Worm (Caenorhabditis elegans) whole organism, L4 larva: ENCODE measurements around the gene K08F4.12.

Experiments used
- F49E8.2 ChIP-seq: sonication (generic microtip); optimal IDR thresholded peaks from 2 replicates; lab custom pipeline; 2016; ENCODE audit warnings: missing compliant biosample characterization, mild to moderate bottlenecking, missing genetic modification characterization, borderline replicate concordance
- Y105C5A.15 ChIP-seq: fragments of 200-800 bp; sonication (Bioruptor generic); IDR thresholded peaks from 2 replicates; pipeline ENCODE4 v1.3.6; 2022; ENCODE audit warnings: missing genetic modification characterization, missing compliant biosample characterization
- aha-1 ChIP-seq: fragments of 150-350 bp; peaks from one replicate; lab custom pipeline; 2014; ENCODE audit warnings: missing biosample characterization, missing genetic modification characterization
- ceh-28 ChIP-seq: fragments of 150-350 bp; optimal IDR thresholded peaks from 2 replicates; lab custom pipeline; 2014; ENCODE audit warnings: missing biosample characterization, missing genetic modification reagents, missing genetic modification characterization
- ceh-32 ChIP-seq: sonication (generic microtip); optimal IDR thresholded peaks from 2 replicates; lab custom pipeline; 2016; ENCODE audit warnings: mild to moderate bottlenecking, missing genetic modification characterization, missing compliant biosample characterization; ENCODE audit not compliant: poor library complexity
- ceh-62 ChIP-seq: sonication (generic microtip); optimal IDR thresholded peaks from 2 replicates; lab custom pipeline; 2017; ENCODE audit warnings: missing biosample characterization, missing genetic modification characterization
- cey-2 ChIP-seq: sonication (generic microtip); optimal IDR thresholded peaks from 3 replicates; lab custom pipeline; 2017; ENCODE audit warnings: missing genetic modification characterization, mild to moderate bottlenecking, missing compliant biosample characterization, antibody characterized with exemption, borderline replicate concordance; ENCODE audit not compliant: insufficient read depth
- daf-16 ChIP-seq, 3 experiments: sonication (generic microtip); optimal IDR thresholded peaks; 2 replicates each; lab custom pipeline; 2016 to 2017; ENCODE audit warnings: missing genetic modification characterization in 3 of 3, missing genetic modification reagents in 3 of 3, mild to moderate bottlenecking in 2 of 3, missing compliant biosample characterization in 2 of 3, missing biosample characterization in 1 of 3, moderate library complexity in 1 of 3
- daf-19 ChIP-seq: fragments of 200-800 bp; sonication (Bioruptor generic); conservative IDR thresholded peaks from 2 replicates; pipeline ENCODE4 v1.3.6; 2022; ENCODE audit warnings: missing genetic modification characterization, missing compliant biosample characterization
- dmd-6 ChIP-seq: fragments of 200-800 bp; sonication (Bioruptor generic); IDR thresholded peaks from 2 replicates; pipeline ENCODE4 v1.3.6; 2022; ENCODE audit warnings: missing genetic modification reagents, missing genetic modification characterization, missing compliant biosample characterization
- dmd-9 ChIP-seq: fragments of 200-800 bp; sonication (Bioruptor generic); IDR thresholded peaks from 2 replicates; pipeline ENCODE4 v1.3.6; 2022; ENCODE audit warnings: missing genetic modification reagents, missing genetic modification characterization, missing compliant biosample characterization
- dpl-1 ChIP-seq: fragments of 150-350 bp; optimal IDR thresholded peaks from 2 replicates; lab custom pipeline; 2014; ENCODE audit warnings: missing biosample characterization, missing genetic modification reagents, missing genetic modification characterization
- dve-1 ChIP-seq: sonication (generic microtip); optimal IDR thresholded peaks from 2 replicates; lab custom pipeline; 2017; ENCODE audit warnings: antibody characterized with exemption, mild to moderate bottlenecking, missing genetic modification characterization, missing compliant biosample characterization; ENCODE audit not compliant: insufficient read depth
- egl-43 ChIP-seq: fragments of 200-800 bp; sonication (Bioruptor generic); IDR thresholded peaks from 2 replicates; pipeline ENCODE4 v1.3.6; 2022; ENCODE audit warnings: missing genetic modification reagents, missing genetic modification characterization, missing compliant biosample characterization
- fkh-10 ChIP-seq: fragments of 150-350 bp; optimal IDR thresholded peaks from 2 replicates; lab custom pipeline; 2014; ENCODE audit warnings: missing biosample characterization, missing genetic modification reagents, missing genetic modification characterization
- hlh-11 ChIP-seq: fragments of 200-800 bp; sonication (Bioruptor generic); optimal IDR thresholded peaks from 2 replicates; lab custom pipeline; 2018; ENCODE audit warnings: mild to moderate bottlenecking, missing genetic modification characterization, missing compliant biosample characterization
- hlh-30 ChIP-seq: sonication (generic microtip); optimal IDR thresholded peaks from 2 replicates; lab custom pipeline; 2017; ENCODE audit warnings: antibody characterized with exemption, mild to moderate bottlenecking, missing genetic modification characterization, missing compliant biosample characterization; ENCODE audit not compliant: insufficient read depth
- hmg-1.1 ChIP-seq: fragments of 200-800 bp; sonication (Bioruptor generic); IDR thresholded peaks from 2 replicates; pipeline ENCODE4 v1.3.6; 2022; ENCODE audit warnings: missing genetic modification reagents, missing genetic modification characterization, missing compliant biosample characterization
- lim-7 ChIP-seq: fragments of 200-800 bp; sonication (Bioruptor generic); IDR thresholded peaks from 2 replicates; pipeline ENCODE4 v1.3.6; 2022; ENCODE audit warnings: missing genetic modification characterization, missing compliant biosample characterization
- lin-13 ChIP-seq: fragments of 150-350 bp; optimal IDR thresholded peaks from 2 replicates; lab custom pipeline; 2014; ENCODE audit warnings: missing biosample characterization, missing genetic modification reagents, missing genetic modification characterization
- lin-15B ChIP-seq: fragments of 150-350 bp; sonication (generic microtip); optimal IDR thresholded peaks from 3 replicates; lab custom pipeline; 2014; ENCODE audit warnings: missing biosample characterization, missing genetic modification characterization
- lin-38 ChIP-seq: fragments of 200-800 bp; sonication (Bioruptor generic); IDR thresholded peaks from 2 replicates; pipeline ENCODE4 v1.3.6; 2022; ENCODE audit warnings: missing genetic modification reagents, missing genetic modification characterization, missing compliant biosample characterization
- lsy-2 ChIP-seq, 2 experiments: fragments of 150-350 bp in 1 of 2; sonication (generic microtip) in 1 of 2; optimal IDR thresholded peaks; 2 replicates each; lab custom pipeline; 2014 to 2017; ENCODE audit warnings: missing biosample characterization in 2 of 2, missing genetic modification characterization in 2 of 2
- mdl-1 ChIP-seq, 2 experiments: fragments of 150-350 bp in 1 of 2; sonication (generic microtip) in 1 of 2; optimal IDR thresholded peaks; 2 replicates each; lab custom pipeline; 2014 to 2017; ENCODE audit warnings: missing biosample characterization in 2 of 2, missing genetic modification characterization in 2 of 2
- mep-1 ChIP-seq: fragments of 150-350 bp; sonication (generic microtip); optimal IDR thresholded peaks from 3 replicates; lab custom pipeline; 2014; ENCODE audit warnings: missing biosample characterization, missing genetic modification characterization
- mes-2 ChIP-seq: sonication (generic microtip); optimal IDR thresholded peaks from 2 replicates; lab custom pipeline; 2016; ENCODE audit warnings: missing genotype, mild to moderate bottlenecking, missing genetic modification characterization, missing compliant biosample characterization; ENCODE audit not compliant: poor library complexity, severe bottlenecking
- mxl-2 ChIP-seq: fragments of 200-800 bp; sonication (Bioruptor generic); conservative IDR thresholded peaks from 2 replicates; pipeline ENCODE4 v1.3.6; 2022; ENCODE audit warnings: missing genetic modification reagents, missing genetic modification characterization, missing compliant biosample characterization
- mxl-3 ChIP-seq: fragments of 200-800 bp; sonication (Bioruptor generic); optimal IDR thresholded peaks from 2 replicates; lab custom pipeline; 2018; ENCODE audit warnings: mild to moderate bottlenecking, missing genetic modification characterization, missing compliant biosample characterization
- nhr-25 ChIP-seq: sonication (generic microtip); optimal IDR thresholded peaks from 2 replicates; lab custom pipeline; 2017; ENCODE audit warnings: missing genetic modification characterization, mild to moderate bottlenecking, missing compliant biosample characterization, antibody characterized with exemption, moderate library complexity, borderline replicate concordance; ENCODE audit not compliant: insufficient read depth
- nhr-28 ChIP-seq: fragments of 150-350 bp; optimal IDR thresholded peaks from 2 replicates; lab custom pipeline; 2014; ENCODE audit warnings: missing biosample characterization, missing genetic modification characterization
- nhr-48 ChIP-seq: sonication (generic microtip); optimal IDR thresholded peaks from 2 replicates; lab custom pipeline; 2016; ENCODE audit warnings: mild to moderate bottlenecking, missing genetic modification characterization, missing compliant biosample characterization
- nhr-77 ChIP-seq: fragments of 150-350 bp; optimal IDR thresholded peaks from 2 replicates; lab custom pipeline; 2014; ENCODE audit warnings: missing biosample characterization, missing genetic modification characterization
- php-3 ChIP-seq: fragments of 200-800 bp; sonication (Bioruptor generic); IDR thresholded peaks from 2 replicates; pipeline ENCODE4 v1.3.6; 2022; ENCODE audit warnings: missing genetic modification reagents, missing genetic modification characterization, missing compliant biosample characterization
- rbr-2 ChIP-seq: sonication (generic microtip); optimal IDR thresholded peaks from 2 replicates; lab custom pipeline; 2016; ENCODE audit warnings: missing genotype, missing genetic modification characterization, missing compliant biosample characterization
- set-16 ChIP-seq: fragments of 200-800 bp; sonication (Bioruptor generic); IDR thresholded peaks from 2 replicates; pipeline ENCODE4 v1.3.6; 2022; ENCODE audit warnings: missing genetic modification reagents, missing genetic modification characterization, missing compliant biosample characterization
- tag-97 ChIP-seq: fragments of 200-800 bp; sonication (Bioruptor generic); IDR thresholded peaks from 2 replicates; pipeline ENCODE4 v1.3.6; 2022; ENCODE audit warnings: missing genetic modification characterization, missing compliant biosample characterization
- unc-130 ChIP-seq: sonication (generic microtip); optimal IDR thresholded peaks from 2 replicates; lab custom pipeline; 2016; ENCODE audit warnings: missing genetic modification reagents, missing genetic modification characterization, missing compliant biosample characterization
- unc-39 ChIP-seq: sonication (generic microtip); optimal IDR thresholded peaks from 2 replicates; lab custom pipeline; 2017; ENCODE audit warnings: missing biosample characterization, missing genetic modification characterization
- unc-62 ChIP-seq, 3 experiments: fragments of 150-350 bp in 1 of 3; sonication (generic microtip); optimal IDR thresholded peaks in 2 of 3; peaks in 1 of 3; 1 replicate in 1 of 3; 2 replicates in 2 of 3; lab custom pipeline; 2014 to 2017; ENCODE audit warnings: missing biosample characterization in 3 of 3, missing genetic modification characterization in 3 of 3, missing genetic modification reagents in 3 of 3, missing genotype in 1 of 3
- zfp-2 ChIP-seq: sonication (generic microtip); optimal IDR thresholded peaks from 2 replicates; lab custom pipeline; 2016; ENCODE audit warnings: mild to moderate bottlenecking, missing genetic modification characterization, missing compliant biosample characterization
- zip-2 ChIP-seq: fragments of 150-350 bp; optimal IDR thresholded peaks from 2 replicates; lab custom pipeline; 2014; ENCODE audit warnings: missing biosample characterization, missing genetic modification characterization
- ztf-7 ChIP-seq: fragments of 150-350 bp; optimal IDR thresholded peaks from 2 replicates; lab custom pipeline; 2014; ENCODE audit warnings: missing biosample characterization, missing genetic modification characterization

Gene K08F4.12

DNA sequence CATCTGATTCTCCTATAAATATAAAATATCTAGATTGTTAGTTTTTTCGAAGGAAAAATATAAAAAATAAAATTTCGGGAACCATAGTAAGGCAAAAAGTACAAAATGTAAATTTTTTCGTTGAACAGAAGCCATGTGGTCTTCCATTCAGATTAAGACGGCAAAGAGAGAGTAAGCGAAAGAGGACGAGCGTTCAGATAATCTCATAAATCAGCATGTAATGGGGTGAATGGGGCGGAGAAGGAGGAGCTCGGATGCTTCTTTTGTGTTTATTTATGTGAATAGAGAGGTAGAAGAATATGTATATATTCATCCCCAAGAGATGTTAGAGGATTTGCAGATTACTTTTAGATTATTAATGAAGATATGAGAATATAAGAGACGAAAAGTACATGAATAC lies 36.4 kb downstream of the K08F4.12 start, which contains the start of gene pxf-1:
TSS of gene pxf-1 (minus strand) at position 14 of the 400 bp plus-strand sequence.
- TF ChIP-seq dmd-6 (GFP tag; lab: Robert Waterston, UW) (no peak), rbr-2 (tag; lab: Kevin White, UChicago) (no peak)
- TF ChIP-seq, all 104 proteins: peak for 0

DNA sequence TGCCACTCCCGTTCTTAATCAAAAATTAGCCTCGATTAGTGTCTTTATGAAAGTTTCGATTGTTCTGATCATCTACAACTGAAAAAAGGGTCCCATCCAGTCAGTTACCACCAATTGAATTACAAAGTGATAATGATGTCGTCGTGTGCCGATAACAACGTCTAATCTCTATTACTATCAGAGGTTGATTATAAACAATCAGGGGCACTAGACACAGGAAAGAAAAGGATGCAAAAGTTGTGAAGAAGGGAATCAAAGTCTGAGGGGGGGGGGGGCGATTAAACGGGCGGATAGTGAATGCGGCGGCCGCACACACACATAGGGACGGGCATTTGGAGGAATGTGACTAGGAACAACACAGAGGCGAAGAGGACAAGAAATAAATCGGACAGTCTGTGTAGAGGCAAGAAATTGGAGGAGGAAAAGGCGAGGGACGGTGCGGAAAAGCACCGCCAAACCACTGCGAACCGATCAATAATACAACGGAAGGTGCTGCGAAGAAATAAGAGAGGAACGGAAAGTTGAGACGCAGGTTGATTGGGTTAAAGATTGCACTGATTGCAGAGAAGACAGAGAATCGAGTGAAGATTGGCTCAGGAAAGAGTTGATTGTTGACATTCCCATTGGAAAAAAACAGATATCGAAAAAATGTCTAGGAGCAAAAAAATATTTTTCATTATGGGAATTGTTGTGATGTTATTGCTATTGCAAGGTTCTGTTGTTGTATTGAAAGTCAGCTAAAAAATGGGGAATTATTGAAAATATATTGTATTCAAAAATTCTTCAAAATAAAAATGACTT lies 37.2 kb downstream of the K08F4.12 start:
- TF ChIP-seq zfp-2 (tag; lab: Kevin White, UChicago) (no peak), set-16 (peak; percentile 24; the same call in 1 of the 2 replicates), unc-62 (GFP tag; optimal IDR thresholded peaks at IDR 0.05 in 1 of 2; lab: Kevin White, UChicago) (peak in 1 of 2 experiments; percentile 93), unc-62 (tag; optimal IDR thresholded peaks at IDR 0.05; lab: Kevin White, UChicago) (no peak), ceh-32 (tag; lab: Kevin White, UChicago) (no peak), daf-16 (GFP tag; optimal IDR thresholded peaks at IDR 0.05; lab: Kevin White, UChicago) (peak in 1 of 2 experiments; percentile 92), daf-16 (tag; optimal IDR thresholded peaks at IDR 0.05; lab: Kevin White, UChicago) (peak; percentile 40), zip-2 (tag; lab: Kevin White, UChicago) (no peak), aha-1 (tag; lab: Kevin White, UChicago) (peak; percentile 89), cey-2 (tag; lab: Kevin White, UChicago) (no peak), nhr-77 (no peak), mep-1 (tag; lab: Kevin White, UChicago) (no peak), daf-19 (GFP tag; lab: Robert Waterston, UW) (no peak), nhr-25 (tag; lab: Kevin White, UChicago) (no peak), mxl-2 (0 out of 2 replicates have a peak, but pooled peaks have one; percentile 31), ztf-7 (tag; lab: Kevin White, UChicago) (no peak), lim-7 (GFP tag; lab: Robert Waterston, UW) (no peak), rbr-2 (tag; lab: Kevin White, UChicago) (no peak), egl-43 (GFP tag; lab: Robert Waterston, UW) (peak; percentile 16; the same call in 1 of the 2 replicates), mxl-3 (GFP tag; lab: Kevin White, UChicago) (peak; percentile 78), F49E8.2 (tag; lab: Kevin White, UChicago) (no peak), ceh-62 (tag; lab: Kevin White, UChicago) (no peak), dve-1 (tag; lab: Kevin White, UChicago) (peak; percentile 36), hmg-1.1 (GFP tag; lab: Robert Waterston, UW) (no peak), hlh-11 (peak; percentile 65), lin-15B (no peak)

DNA sequence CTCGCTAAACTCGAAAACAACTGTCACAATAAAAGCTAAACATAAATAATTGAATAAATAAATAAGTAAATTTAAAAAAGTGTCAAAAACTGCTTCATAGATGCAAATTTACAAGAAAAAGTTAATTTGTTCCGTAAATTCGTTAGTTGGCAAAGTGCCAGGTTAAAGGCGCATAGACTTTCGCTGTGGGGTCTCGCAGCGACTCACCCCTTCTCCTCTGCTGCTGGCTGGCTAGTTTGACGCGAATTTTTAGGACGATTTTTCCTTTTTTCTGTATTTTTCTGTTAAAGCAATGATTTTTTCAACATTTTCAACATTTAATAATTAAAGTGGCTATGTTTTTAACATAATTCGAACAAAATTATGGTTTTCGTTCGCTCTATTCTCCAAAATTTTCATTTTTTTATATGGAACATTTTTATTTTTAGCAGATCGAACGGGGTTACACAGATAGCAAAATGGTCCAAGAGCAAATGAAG lies 38.4 kb downstream of the K08F4.12 start, which contains the start of gene rack-1:
TSS of gene rack-1 (plus strand) at position 429 of the 479 bp plus-strand sequence.
- no peak for TF ChIP-seq Y105C5A.15 (GFP tag; lab: Robert Waterston, UW)
- TF ChIP-seq rbr-2 (tag; lab: Kevin White, UChicago) = peak; percentile 39
- TF ChIP-seq lsy-2 (tag; optimal IDR thresholded peaks at IDR 0.05; lab: Kevin White, UChicago) = peak in 1 of 2 experiments; percentile 79
- no peak for TF ChIP-seq dmd-9 (GFP tag; lab: Robert Waterston, UW)
- no peak for TF ChIP-seq lin-13 (GFP tag; lab: Kevin White, UChicago)
- TF ChIP-seq unc-130 (GFP tag; lab: Kevin White, UChicago) = peak; percentile 17
- TF ChIP-seq nhr-28 (tag; lab: Kevin White, UChicago) = peak; percentile 44
- peak; percentile 12 for TF ChIP-seq hlh-30 (tag; lab: Kevin White, UChicago)
- TF ChIP-seq lin-38 = peak; percentile 51
- TF ChIP-seq nhr-77 = no peak
- TF ChIP-seq mdl-1 (tag; optimal IDR thresholded peaks at IDR 0.05; lab: Kevin White, UChicago) = peak in 1 of 2 experiments; percentile 7
- TF ChIP-seq mep-1 (tag; lab: Kevin White, UChicago) = peak; percentile 65
- TF ChIP-seq tag-97 (GFP tag; lab: Robert Waterston, UW) = no peak
- TF ChIP-seq ceh-62 (tag; lab: Kevin White, UChicago) = no peak
- peak; percentile 11 for TF ChIP-seq fkh-10 (GFP tag; lab: Kevin White, UChicago)
- no peak for TF ChIP-seq lim-7 (GFP tag; lab: Robert Waterston, UW)
- peak; percentile 49 for TF ChIP-seq hmg-1.1 (GFP tag; lab: Robert Waterston, UW)
- TF ChIP-seq hlh-11 = peak; percentile 48
- peak; percentile 16 for TF ChIP-seq mxl-3 (GFP tag; lab: Kevin White, UChicago)
- no peak for TF ChIP-seq daf-16 (GFP tag; optimal IDR thresholded peaks at IDR 0.05; lab: Kevin White, UChicago)
- TF ChIP-seq daf-16 (tag; optimal IDR thresholded peaks at IDR 0.05; lab: Kevin White, UChicago) = peak; percentile 38
- TF ChIP-seq mes-2 = peak; percentile 78
- no peak for TF ChIP-seq nhr-48 (tag; lab: Kevin White, UChicago)
- TF ChIP-seq unc-39 (tag; lab: Kevin White, UChicago) = no peak
- TF ChIP-seq php-3 = no peak
- TF ChIP-seq ceh-28 (tag; lab: Kevin White, UChicago) = no peak
- peak; percentile 38 for TF ChIP-seq dpl-1
